Worm (Caenorhabditis elegans) whole organism, L4 larva: ENCODE measurements around the gene tyr-1.

Experiments used
- R02D3.7 ChIP-seq: fragments of 150-350 bp; sonication (generic microtip); optimal IDR thresholded peaks from 3 replicates; lab custom pipeline; 2014; ENCODE audit warnings: missing biosample characterization, missing genetic modification characterization
- ZK546.5 ChIP-seq, 2 experiments: sonication (generic microtip); optimal IDR thresholded peaks; 2 replicates each; lab custom pipeline; 2017; ENCODE audit warnings: missing biosample characterization in 2 of 2, missing genetic modification characterization in 2 of 2
- fkh-10 ChIP-seq: fragments of 150-350 bp; optimal IDR thresholded peaks from 2 replicates; lab custom pipeline; 2014; ENCODE audit warnings: missing biosample characterization, missing genetic modification reagents, missing genetic modification characterization
- hmg-1.1 ChIP-seq: fragments of 200-800 bp; sonication (Bioruptor generic); IDR thresholded peaks from 2 replicates; pipeline ENCODE4 v1.3.6; 2022; ENCODE audit warnings: missing genetic modification reagents, missing genetic modification characterization, missing compliant biosample characterization
- nhr-237 ChIP-seq: sonication (generic microtip); optimal IDR thresholded peaks from 2 replicates; lab custom pipeline; 2017; ENCODE audit warnings: missing biosample characterization, missing genetic modification characterization
- nhr-76 ChIP-seq: fragments of 150-350 bp; optimal IDR thresholded peaks from 2 replicates; lab custom pipeline; 2014; ENCODE audit warnings: missing biosample characterization, missing genetic modification characterization
- rbr-2 ChIP-seq: sonication (generic microtip); optimal IDR thresholded peaks from 2 replicates; lab custom pipeline; 2016; ENCODE audit warnings: missing genotype, missing genetic modification characterization, missing compliant biosample characterization
- unc-130 ChIP-seq: sonication (generic microtip); optimal IDR thresholded peaks from 2 replicates; lab custom pipeline; 2016; ENCODE audit warnings: missing genetic modification reagents, missing genetic modification characterization, missing compliant biosample characterization
- unc-39 ChIP-seq: sonication (generic microtip); optimal IDR thresholded peaks from 2 replicates; lab custom pipeline; 2017; ENCODE audit warnings: missing biosample characterization, missing genetic modification characterization
- unc-62 ChIP-seq, 3 experiments: fragments of 150-350 bp in 1 of 3; sonication (generic microtip); optimal IDR thresholded peaks in 2 of 3; peaks in 1 of 3; 1 replicate in 1 of 3; 2 replicates in 2 of 3; lab custom pipeline; 2014 to 2017; ENCODE audit warnings: missing biosample characterization in 3 of 3, missing genetic modification characterization in 3 of 3, missing genetic modification reagents in 3 of 3, missing genotype in 1 of 3
- zip-11 ChIP-seq: fragments of 200-800 bp; sonication (Bioruptor generic); IDR thresholded peaks from 2 replicates; pipeline ENCODE4 v1.3.6; 2022; ENCODE audit warnings: missing genetic modification characterization, missing compliant biosample characterization
- ztf-11 ChIP-seq: fragments of 150-350 bp; optimal IDR thresholded peaks from 2 replicates; lab custom pipeline; 2014; ENCODE audit warnings: missing biosample characterization, missing genetic modification characterization

- TF ChIP-seq nhr-237 (tag; lab: Kevin White, UChicago) (no peak), nhr-76 (tag; lab: Kevin White, UChicago) (no peak), ztf-11 (tag; lab: Kevin White, UChicago) (no peak), rbr-2 (tag; lab: Kevin White, UChicago) (no peak), unc-130 (GFP tag; lab: Kevin White, UChicago) (no peak), hmg-1.1 (GFP tag; lab: Robert Waterston, UW) (no peak), zip-11 (GFP tag; lab: Robert Waterston, UW) (no peak), R02D3.7 (tag; lab: Kevin White, UChicago) (no peak), unc-62 (GFP tag; optimal IDR thresholded peaks at IDR 0.05 in 1 of 2; lab: Kevin White, UChicago) (no peak), unc-62 (tag; optimal IDR thresholded peaks at IDR 0.05; lab: Kevin White, UChicago) (no peak), unc-39 (tag; lab: Kevin White, UChicago) (no peak), ZK546.5 (tag; optimal IDR thresholded peaks at IDR 0.05; lab: Kevin White, UChicago) (no peak), fkh-10 (GFP tag; lab: Kevin White, UChicago) (no peak)
These were observed 44.1 kb downstream of the tyr-1 start, which contains the start of gene gly-3 for ce11 chrIII:7917667-7918066.
